Fruit fly (Drosophila melanogaster) whole organism, embryonic: ENCODE measurements around the gene CG7611.

ENCODE experiments used
- Adf1 ChIP-seq: fragments of 200-800 bp; sonication (Bioruptor generic); IDR thresholded peaks from 2 replicates; pipeline ENCODE4 v1.3.6; 2022; ENCODE audit warnings: missing biosample characterization, missing genetic modification characterization
- BtbVII ChIP-seq: fragments of 200-800 bp; sonication (Bioruptor generic); optimal IDR thresholded peaks from 3 replicates; lab custom pipeline; 2017; ENCODE audit warnings: missing biosample characterization, mild to moderate bottlenecking, missing genetic modification characterization
- C15 ChIP-seq: fragments of 200-800 bp; sonication (Bioruptor generic); IDR thresholded peaks from 3 replicates; pipeline ENCODE4 v1.3.6; 2022; ENCODE audit warnings: missing biosample characterization, missing genetic modification characterization
- CG10979 ChIP-seq: fragments of 200-800 bp; sonication (Bioruptor generic); optimal IDR thresholded peaks from 2 replicates; lab custom pipeline; 2018; ENCODE audit warnings: missing biosample characterization, mild to moderate bottlenecking, missing genetic modification characterization, moderate library complexity
- CG12104 ChIP-seq: fragments of 200-800 bp; sonication (Bioruptor generic); optimal IDR thresholded peaks from 3 replicates; lab custom pipeline; 2016; ENCODE audit warnings: missing biosample characterization, missing genetic modification characterization
- CG12219 ChIP-seq: fragments of 200-800 bp; sonication (Bioruptor generic); optimal IDR thresholded peaks from 3 replicates; lab custom pipeline; 2018; ENCODE audit warnings: missing biosample characterization, mild to moderate bottlenecking, missing genetic modification characterization
- CG13287 ChIP-seq: fragments of 200-800 bp; sonication (Bioruptor generic); IDR thresholded peaks from 2 replicates; pipeline ENCODE4 v1.3.6; 2022; ENCODE audit warnings: missing biosample characterization, missing genetic modification characterization; ENCODE audit not compliant: partially characterized antibody
- CG13624 ChIP-seq: fragments of 200-800 bp; sonication (Bioruptor generic); optimal IDR thresholded peaks from 2 replicates; lab custom pipeline; 2016; ENCODE audit warnings: missing biosample characterization, missing genetic modification characterization
- CG14050 ChIP-seq: fragments of 200-800 bp; sonication (Bioruptor generic); IDR thresholded peaks from 3 replicates; pipeline ENCODE4 v1.3.6; 2022; ENCODE audit warnings: missing biosample characterization, missing genetic modification characterization
- CG15269 ChIP-seq: fragments of 200-800 bp; sonication (Bioruptor generic); optimal IDR thresholded peaks from 2 replicates; lab custom pipeline; 2018; ENCODE audit warnings: missing biosample characterization, mild to moderate bottlenecking, missing genetic modification characterization, moderate library complexity
- CG17568 ChIP-seq: fragments of 200-800 bp; sonication (Bioruptor generic); optimal IDR thresholded peaks from 2 replicates; lab custom pipeline; 2018; ENCODE audit warnings: missing biosample characterization, mild to moderate bottlenecking, missing genetic modification characterization, moderate library complexity
- CG18599 ChIP-seq: fragments of 200-800 bp; sonication (Bioruptor generic); optimal IDR thresholded peaks from 3 replicates; lab custom pipeline; 2017; ENCODE audit warnings: missing biosample characterization, missing genetic modification characterization, mild to moderate bottlenecking, moderate library complexity, missing genetic modification reagents
- CG2116 ChIP-seq: fragments of 200-800 bp; sonication (Bioruptor generic); optimal IDR thresholded peaks from 3 replicates; lab custom pipeline; 2018; ENCODE audit warnings: missing biosample characterization, mild to moderate bottlenecking, missing genetic modification characterization
- CG2712 ChIP-seq: fragments of 200-800 bp; optimal IDR thresholded peaks from 3 replicates; lab custom pipeline; 2019; ENCODE audit warnings: missing biosample characterization, mild to moderate bottlenecking, missing genetic modification characterization, moderate library complexity
- CG4707 ChIP-seq: fragments of 200-800 bp; sonication (Bioruptor generic); optimal IDR thresholded peaks from 2 replicates; lab custom pipeline; 2018; ENCODE audit warnings: missing biosample characterization, mild to moderate bottlenecking, missing genetic modification characterization, moderate library complexity
- CG6654 ChIP-seq: fragments of 200-800 bp; sonication (Bioruptor generic); optimal IDR thresholded peaks from 2 replicates; lab custom pipeline; 2017; ENCODE audit warnings: missing biosample characterization, mild to moderate bottlenecking, missing genetic modification characterization
- CG7963 ChIP-seq: fragments of 200-800 bp; sonication (Bioruptor generic); IDR thresholded peaks from 3 replicates; pipeline ENCODE4 v1.3.6; 2022; ENCODE audit warnings: missing biosample characterization, missing genetic modification characterization; ENCODE audit not compliant: partially characterized antibody
- CG7987 ChIP-seq: fragments of 200-800 bp; sonication (Bioruptor generic); optimal IDR thresholded peaks from 2 replicates; lab custom pipeline; 2018; ENCODE audit warnings: missing biosample characterization, mild to moderate bottlenecking, missing genetic modification characterization, moderate library complexity
- Camta ChIP-seq: fragments of 200-800 bp; sonication (Bioruptor generic); optimal IDR thresholded peaks from 2 replicates; lab custom pipeline; 2016; ENCODE audit warnings: missing biosample characterization, missing genetic modification characterization
- Dad ChIP-seq: fragments of 200-800 bp; sonication (Bioruptor generic); optimal IDR thresholded peaks from 3 replicates; lab custom pipeline; 2016; ENCODE audit warnings: missing biosample characterization, missing genetic modification characterization
- Ets97D ChIP-seq: fragments of 200-800 bp; sonication (Bioruptor generic); optimal IDR thresholded peaks from 3 replicates; lab custom pipeline; 2016; ENCODE audit warnings: missing biosample characterization, missing genetic modification characterization
- Fer2 ChIP-seq: fragments of 200-800 bp; sonication (Bioruptor generic); optimal IDR thresholded peaks from 2 replicates; lab custom pipeline; 2018; ENCODE audit warnings: missing biosample characterization, mild to moderate bottlenecking, missing genetic modification characterization, moderate library complexity
- H2.0 ChIP-seq: fragments of 200-800 bp; sonication (Bioruptor generic); IDR thresholded peaks from 2 replicates; pipeline ENCODE4 v1.3.6; 2022; ENCODE audit warnings: missing biosample characterization, missing genetic modification characterization
- Hand ChIP-seq: fragments of 200-800 bp; sonication (Bioruptor generic); optimal IDR thresholded peaks from 2 replicates; lab custom pipeline; 2017; ENCODE audit warnings: mild to moderate bottlenecking, missing biosample characterization, missing genetic modification reagents, missing genetic modification characterization
- Hr3 ChIP-seq: fragments of 200-800 bp; sonication (Bioruptor generic); optimal IDR thresholded peaks from 3 replicates; lab custom pipeline; 2016; ENCODE audit warnings: missing biosample characterization, missing genetic modification characterization
- Sox100B ChIP-seq: fragments of 200-800 bp; sonication (Bioruptor generic); optimal IDR thresholded peaks from 3 replicates; lab custom pipeline; 2018; ENCODE audit warnings: missing biosample characterization, mild to moderate bottlenecking, missing genetic modification characterization
- Sry-δ ChIP-seq: fragments of 200-800 bp; sonication (Bioruptor generic); optimal IDR thresholded peaks from 2 replicates; lab custom pipeline; 2016; ENCODE audit warnings: missing biosample characterization, missing genetic modification characterization
- Tbp ChIP-seq: fragments of >200 bp; optimal IDR thresholded peaks from 2 replicates; lab custom pipeline; 2018; ENCODE audit warnings: missing biosample characterization, missing genetic modification characterization
- bab2 ChIP-seq: fragments of 200-800 bp; sonication (Bioruptor generic); optimal IDR thresholded peaks from 2 replicates; lab custom pipeline; 2016; ENCODE audit warnings: missing biosample characterization, missing genetic modification characterization
- bigmax ChIP-seq: fragments of 200-800 bp; sonication (Bioruptor generic); optimal IDR thresholded peaks from 2 replicates; lab custom pipeline; 2018; ENCODE audit warnings: missing biosample characterization, mild to moderate bottlenecking, missing genetic modification characterization
- dimm ChIP-seq: fragments of 200-800 bp; sonication (Bioruptor generic); IDR thresholded peaks from 2 replicates; pipeline ENCODE4 v1.3.6; 2022; ENCODE audit warnings: missing biosample characterization, missing genetic modification characterization
- dm ChIP-seq: fragments of 200-800 bp; sonication (Bioruptor generic); optimal IDR thresholded peaks from 3 replicates; lab custom pipeline; 2016; ENCODE audit warnings: missing biosample characterization, missing genetic modification characterization
- exex ChIP-seq: fragments of 200-800 bp; sonication (Bioruptor generic); optimal IDR thresholded peaks from 4 replicates; lab custom pipeline; 2018; ENCODE audit warnings: missing biosample characterization, mild to moderate bottlenecking, missing genetic modification characterization, moderate library complexity
- fd3F ChIP-seq: fragments of 200-800 bp; sonication (Bioruptor generic); optimal IDR thresholded peaks from 2 replicates; lab custom pipeline; 2018; ENCODE audit warnings: missing biosample characterization, mild to moderate bottlenecking, missing genetic modification characterization, moderate library complexity
- grn ChIP-seq: fragments of 200-800 bp; sonication (Bioruptor generic); optimal IDR thresholded peaks from 3 replicates; lab custom pipeline; 2017; ENCODE audit warnings: missing biosample characterization, missing genetic modification characterization
- gsb ChIP-seq: fragments of 200-800 bp; sonication (Bioruptor generic); IDR thresholded peaks from 2 replicates; pipeline ENCODE4 v1.3.6; 2022; ENCODE audit warnings: missing biosample characterization, missing genetic modification characterization
- jing ChIP-seq: fragments of 200-800 bp; sonication (Bioruptor generic); optimal IDR thresholded peaks from 2 replicates; lab custom pipeline; 2018; ENCODE audit warnings: missing biosample characterization, mild to moderate bottlenecking, missing genetic modification characterization
- kah ChIP-seq: fragments of 200-800 bp; sonication (Bioruptor generic); optimal IDR thresholded peaks from 2 replicates; lab custom pipeline; 2018; ENCODE audit warnings: missing biosample characterization, mild to moderate bottlenecking, missing genetic modification characterization
- lmd ChIP-seq: fragments of 200-800 bp; sonication (Bioruptor generic); IDR thresholded peaks from 2 replicates; pipeline ENCODE4 v1.3.6; 2022; ENCODE audit warnings: missing biosample characterization, missing genetic modification characterization
- lola ChIP-seq, 3 experiments: fragments of >200 bp in 2 of 3; fragments of 200-800 bp in 1 of 3; sonication (Bioruptor generic) in 1 of 3; optimal IDR thresholded peaks; 2 replicates each; lab custom pipeline; 2017 to 2019; ENCODE audit warnings: missing biosample characterization in 3 of 3, missing genetic modification characterization in 3 of 3, mild to moderate bottlenecking in 1 of 3, moderate library complexity in 1 of 3
- lov ChIP-seq, 2 experiments: fragments of 200-800 bp in 1 of 2; fragments of >200 bp in 1 of 2; sonication (Bioruptor generic) in 1 of 2; IDR thresholded peaks in 1 of 2; optimal IDR thresholded peaks in 1 of 2; 2 replicates in 1 of 2; 3 replicates in 1 of 2; pipeline versions ENCODE4 v1.3.6 to Lab custom; 2017 to 2022; ENCODE audit warnings: missing biosample characterization in 1 of 2, missing genetic modification characterization in 1 of 2
- pb ChIP-seq: fragments of 200-800 bp; sonication (Bioruptor generic); optimal IDR thresholded peaks from 3 replicates; lab custom pipeline; 2016; ENCODE audit warnings: missing biosample characterization, missing genetic modification characterization
- psq ChIP-seq: fragments of 200-800 bp; sonication (Bioruptor generic); optimal IDR thresholded peaks from 2 replicates; lab custom pipeline; 2017; ENCODE audit warnings: missing biosample characterization, missing genetic modification characterization
- pum ChIP-seq: fragments of 200-800 bp; sonication (Bioruptor generic); optimal IDR thresholded peaks from 2 replicates; lab custom pipeline; 2016; ENCODE audit warnings: missing biosample characterization, missing genetic modification characterization
- ranshi ChIP-seq: fragments of 200-800 bp; sonication (Bioruptor generic); IDR thresholded peaks from 2 replicates; pipeline ENCODE4 v1.3.6; 2022; ENCODE audit warnings: missing biosample characterization, missing genetic modification characterization
- sens-2 ChIP-seq: fragments of 200-800 bp; sonication (Bioruptor generic); IDR thresholded peaks from 2 replicates; pipeline ENCODE4 v1.3.6; 2022; ENCODE audit warnings: missing biosample characterization, missing genetic modification characterization
- sisA ChIP-seq: fragments of 200-800 bp; sonication (Bioruptor generic); IDR thresholded peaks from 2 replicates; pipeline ENCODE4 v1.3.6; 2022; ENCODE audit warnings: missing biosample characterization, missing genetic modification characterization
- trh ChIP-seq: fragments of 200-800 bp; sonication (Bioruptor generic); optimal IDR thresholded peaks from 2 replicates; lab custom pipeline; 2016; ENCODE audit warnings: missing biosample characterization, missing genetic modification characterization

CG7611 gene

dm6 chr3L:21539245-21540196, 16.5 kb downstream of the CG7611 start, which contains the start of the genes COX8 and VhaM9.7-b (continued):
- TF ChIP-seq dm (GFP tag; lab: Kevin White, UChicago) (peak; percentile 12), Dad (GFP tag; lab: Kevin White, UChicago) (no peak), CG13287 (GFP tag; lab: Robert Waterston, UW) (peak; percentile 60), gsb (GFP tag; lab: Robert Waterston, UW) (no peak), CG6654 (no peak), trh (GFP tag; lab: Kevin White, UChicago) (no peak), Sox100B (GFP tag; lab: Kevin White, UChicago) (peak; percentile 67), Hr3 (GFP tag; lab: Kevin White, UChicago) (peak; percentile 60), pum (peak; percentile 62), CG7987 (GFP tag; lab: Kevin White, UChicago) (no peak), ranshi (peak; percentile 73), bab2 (peak; percentile 49), lmd (peak; percentile 62; the same call in 1 of the 2 replicates), exex (no peak), bigmax (GFP tag; lab: Kevin White, UChicago) (peak; percentile 88), Hand (GFP tag; lab: Kevin White, UChicago) (no peak), lola (GFP tag; optimal IDR thresholded peaks at IDR 0.05; lab: Kevin White, UChicago) (peak in 1 of 3 experiments; percentile 62), H2.0 (GFP tag; lab: Robert Waterston, UW) (peak; percentile 48), pb (GFP tag; lab: Kevin White, UChicago) (no peak), dimm (GFP tag; lab: Robert Waterston, UW) (no peak), CG15269 (tag; lab: Kevin White, UChicago) (no peak), CG4707 (GFP tag; lab: Kevin White, UChicago) (no peak), Camta (GFP tag; lab: Kevin White, UChicago) (peak; percentile 36), CG17568 (GFP tag; lab: Kevin White, UChicago) (no peak), CG13624 (GFP tag; lab: Kevin White, UChicago) (peak; percentile 56), CG10979 (peak; percentile 37), CG18599 (GFP tag; lab: Kevin White, UChicago) (no peak), sisA (GFP tag; lab: Robert Waterston, UW) (no peak), Adf1 (GFP tag; lab: Robert Waterston, UW) (no peak), lov (optimal IDR thresholded peaks at IDR 0.05; lab: Kevin White, UChicago) (no peak), lov (GFP tag; IDR thresholded peaks at IDR 0.05; lab: Robert Waterston, UW) (0 out of 3 replicates have a peak, but pooled peaks have one; percentile 8), CG2712 (peak; percentile 71), CG12219 (GFP tag; lab: Kevin White, UChicago) (no peak), CG12104 (GFP tag; lab: Kevin White, UChicago) (peak; percentile 41), Sry-δ (peak; percentile 93), kah (peak; percentile 10), Tbp (GFP tag; lab: Kevin White, UChicago) (no peak), grn (GFP tag; lab: Kevin White, UChicago) (no peak), fd3F (GFP tag; lab: Kevin White, UChicago) (peak; percentile 32), BtbVII (GFP tag; lab: Kevin White, UChicago) (no peak), jing (GFP tag; lab: Kevin White, UChicago) (no peak), Fer2 (tag; lab: Kevin White, UChicago) (no peak), CG14050 (GFP tag; lab: Robert Waterston, UW) (no peak; the same call in 2 of the 3 replicates), sens-2 (GFP tag; lab: Robert Waterston, UW) (no peak), C15 (GFP tag; lab: Robert Waterston, UW) (no peak), psq (GFP tag; lab: Kevin White, UChicago) (peak; percentile 18), Ets97D (GFP tag; lab: Kevin White, UChicago) (peak; percentile 56), CG7963 (GFP tag; lab: Robert Waterston, UW) (peak; percentile 33; the same call in 1 of the 3 replicates), CG2116 (GFP tag; lab: Kevin White, UChicago) (peak; percentile 61)
